Worm (Caenorhabditis elegans) whole organism, L1 larva: Measurements from ENCODE around the gene Y41C4A.11.

Experiments used
- C04F5.9 ChIP-seq: sonication (generic microtip); optimal IDR thresholded peaks from 2 replicates; lab custom pipeline; 2016; ENCODE audit warnings: missing genetic modification characterization, missing compliant biosample characterization
- C16A3.4 ChIP-seq: fragments of 150-350 bp; optimal IDR thresholded peaks from 2 replicates; lab custom pipeline; 2014; ENCODE audit warnings: missing biosample characterization, missing genetic modification characterization
- C34B4.2 ChIP-seq: sonication (generic microtip); optimal IDR thresholded peaks from 2 replicates; lab custom pipeline; 2017; ENCODE audit warnings: mild to moderate bottlenecking, missing genetic modification characterization, missing compliant biosample characterization
- F16B12.6 ChIP-seq: fragments of 150-350 bp; optimal IDR thresholded peaks from 2 replicates; lab custom pipeline; 2014; ENCODE audit warnings: missing biosample characterization, missing genetic modification characterization
- ces-1 ChIP-seq: fragments of 150-350 bp; optimal IDR thresholded peaks from 2 replicates; lab custom pipeline; 2014; ENCODE audit warnings: missing biosample characterization, missing genetic modification reagents, missing genetic modification characterization
- ets-5 ChIP-seq: fragments of 200-800 bp; sonication (Bioruptor generic); IDR thresholded peaks from 2 replicates; pipeline ENCODE4 v1.3.6; 2022; ENCODE audit warnings: missing genetic modification characterization, missing compliant biosample characterization
- fkh-4 ChIP-seq: sonication (generic microtip); optimal IDR thresholded peaks from 2 replicates; lab custom pipeline; 2016; ENCODE audit warnings: missing compliant biosample characterization, missing genetic modification characterization, borderline replicate concordance
- hlh-17 ChIP-seq: fragments of 200-800 bp; sonication (Bioruptor generic); optimal IDR thresholded peaks from 2 replicates; lab custom pipeline; 2018; ENCODE audit warnings: missing genetic modification characterization, mild to moderate bottlenecking, missing compliant biosample characterization, moderate library complexity, borderline replicate concordance
- lin-13 ChIP-seq: fragments of 150-350 bp; optimal IDR thresholded peaks from 2 replicates; lab custom pipeline; 2014; ENCODE audit warnings: missing biosample characterization, missing genetic modification reagents, missing genetic modification characterization
- lin-35 ChIP-seq, 2 experiments: fragments of 150-350 bp; optimal IDR thresholded peaks; 2 replicates each; lab custom pipeline; 2014; ENCODE audit warnings: missing biosample characterization in 2 of 2, missing genetic modification characterization in 2 of 2, missing genetic modification reagents in 2 of 2
- lin-39 ChIP-seq: fragments of 150-350 bp; optimal IDR thresholded peaks from 2 replicates; lab custom pipeline; 2014; ENCODE audit warnings: missing biosample characterization, missing genetic modification reagents, missing genetic modification characterization
- lir-3 ChIP-seq: sonication (generic microtip); optimal IDR thresholded peaks from 2 replicates; lab custom pipeline; 2016; ENCODE audit warnings: mild to moderate bottlenecking, missing genetic modification characterization, moderate library complexity, missing compliant biosample characterization; ENCODE audit not compliant: poor library complexity
- lsy-2 ChIP-seq, 2 experiments: fragments of 150-350 bp; optimal IDR thresholded peaks; 2 replicates each; lab custom pipeline; 2014; ENCODE audit warnings: missing biosample characterization in 2 of 2, missing genetic modification characterization in 2 of 2
- mep-1 ChIP-seq: fragments of 150-350 bp; optimal IDR thresholded peaks from 2 replicates; lab custom pipeline; 2014; ENCODE audit warnings: missing biosample characterization, missing genetic modification characterization
- nhr-47 ChIP-seq: sonication (generic microtip); optimal IDR thresholded peaks from 2 replicates; lab custom pipeline; 2016; ENCODE audit warnings: mild to moderate bottlenecking, missing genetic modification characterization, moderate library complexity, missing compliant biosample characterization
- nhr-77 ChIP-seq: fragments of 150-350 bp; optimal IDR thresholded peaks from 2 replicates; lab custom pipeline; 2014; ENCODE audit warnings: missing biosample characterization, missing genetic modification characterization
- pqm-1 ChIP-seq: sonication (generic microtip); optimal IDR thresholded peaks from 3 replicates; lab custom pipeline; 2017; ENCODE audit warnings: missing biosample characterization, missing genetic modification characterization
- unc-30 ChIP-seq: sonication (generic microtip); optimal IDR thresholded peaks from 2 replicates; lab custom pipeline; 2017; ENCODE audit warnings: missing biosample characterization, missing genetic modification characterization
- zag-1 ChIP-seq: fragments of 150-350 bp; optimal IDR thresholded peaks from 2 replicates; lab custom pipeline; 2014; ENCODE audit warnings: missing biosample characterization, missing genetic modification characterization

The Y41C4A.11 gene

DNA sequence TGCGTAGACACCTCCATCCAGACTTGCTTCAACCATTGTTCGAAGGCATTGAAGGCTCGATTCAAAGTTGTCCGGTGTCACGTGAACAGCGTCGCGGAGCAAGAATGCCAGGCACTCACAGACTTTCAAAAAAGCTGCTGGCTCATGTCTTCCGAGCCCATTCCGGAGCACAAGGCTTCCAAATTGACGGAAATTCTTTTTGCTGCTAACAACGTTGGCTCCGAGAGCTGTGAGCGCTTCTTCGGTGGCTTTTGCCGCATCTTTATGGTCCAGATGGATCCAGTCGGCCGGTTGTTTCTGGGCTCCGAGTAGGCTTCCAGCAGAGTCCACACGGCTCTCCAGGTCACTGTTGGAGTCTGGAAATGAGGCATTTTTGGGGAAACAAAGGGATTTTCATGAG lies 38.2 kb downstream of the Y41C4A.11 start:
- TF ChIP-seq unc-30 (tag; lab: Kevin White, UChicago) (no peak), lsy-2 (tag; optimal IDR thresholded peaks at IDR 0.05; lab: Kevin White, UChicago) (no peak), mep-1 (no peak), zag-1 (tag; lab: Kevin White, UChicago) (no peak), lin-13 (GFP tag; lab: Kevin White, UChicago) (no peak), nhr-47 (no peak), pqm-1 (tag; lab: Kevin White, UChicago) (no peak), hlh-17 (GFP tag; lab: Kevin White, UChicago) (no peak), lin-39 (no peak)

DNA sequence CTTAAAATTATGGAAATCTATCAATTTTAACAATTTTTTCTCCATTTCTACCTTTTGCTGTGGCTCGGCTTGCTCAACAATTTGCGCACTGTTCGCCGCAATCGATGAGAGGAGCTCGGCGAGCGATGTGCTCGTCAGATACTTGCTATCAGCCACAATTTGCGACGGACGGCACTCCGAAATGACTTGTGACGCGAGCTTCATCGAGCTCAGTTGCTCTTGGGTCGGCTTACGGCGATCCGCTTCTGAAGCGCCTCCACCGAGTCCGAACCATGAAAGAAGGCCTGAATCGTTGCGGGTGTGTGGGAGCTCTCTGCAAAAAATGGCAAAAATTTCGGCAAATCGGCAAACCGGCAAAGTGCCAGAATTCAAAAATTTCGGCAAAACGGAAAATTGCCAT lies 41.0 kb downstream of the Y41C4A.11 start:
- TF ChIP-seq C16A3.4 (tag; lab: Kevin White, UChicago) (no peak), nhr-77 (tag; lab: Kevin White, UChicago) (no peak), C04F5.9 (tag; lab: Kevin White, UChicago) (no peak), lin-35 (GFP tag; optimal IDR thresholded peaks at IDR 0.05; lab: Kevin White, UChicago) (no peak), C34B4.2 (no peak), pqm-1 (tag; lab: Kevin White, UChicago) (no peak), ces-1 (GFP tag; lab: Kevin White, UChicago) (no peak), fkh-4 (tag; lab: Kevin White, UChicago) (no peak), lir-3 (tag; lab: Kevin White, UChicago) (no peak), ets-5 (GFP tag; lab: Robert Waterston, UW) (no peak), F16B12.6 (tag; lab: Kevin White, UChicago) (no peak)
- TF ChIP-seq, all 84 proteins: peak for 0
